Worm (Caenorhabditis elegans): Measurements from ENCODE around the gene Y38E10A.35.

Y38E10A.35 gene

DNA sequence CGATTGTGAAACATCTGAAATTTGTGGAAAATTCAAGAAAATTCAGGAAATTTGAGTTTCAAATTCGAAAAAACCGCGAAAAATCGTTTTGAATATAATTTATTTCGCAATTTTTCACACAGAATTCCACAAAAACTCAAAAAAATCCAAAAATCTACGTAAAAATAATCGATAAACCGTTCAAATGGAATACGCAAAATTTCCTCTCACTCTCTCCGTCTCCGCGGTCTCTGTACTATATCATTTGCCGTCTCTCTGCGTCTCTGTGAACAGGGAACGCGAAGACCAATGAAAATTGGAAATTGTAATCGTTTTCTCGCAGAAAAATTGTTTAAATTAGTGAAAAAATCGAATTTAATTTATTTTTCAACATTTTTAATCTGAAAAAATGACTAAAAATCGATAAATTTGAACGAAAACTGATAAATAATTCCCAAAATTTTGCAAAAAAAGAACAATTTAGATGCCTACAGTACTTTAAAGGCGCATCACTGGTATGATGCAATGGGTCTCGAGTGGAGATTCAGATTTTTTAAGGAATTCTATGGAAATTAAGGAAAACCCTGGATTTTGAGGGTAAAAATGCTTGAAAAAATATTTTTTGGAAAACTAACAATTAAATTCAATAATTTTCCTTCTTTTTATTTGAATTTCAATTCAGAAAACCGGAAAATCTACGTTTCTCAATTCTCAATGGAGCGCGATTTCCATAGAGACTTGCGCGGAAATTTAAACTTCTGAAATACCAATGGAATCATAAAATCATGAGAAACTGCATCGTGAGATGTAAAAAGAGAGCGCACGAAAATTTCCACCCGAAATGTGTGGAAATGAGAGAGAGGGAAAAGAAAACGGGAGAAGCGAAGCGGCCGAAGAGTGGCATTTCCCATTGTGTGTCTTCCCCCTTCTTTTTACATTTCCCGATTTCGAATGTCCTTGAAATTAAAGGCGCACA, 31.3 kb upstream of the Y38E10A.35 start, which contains the start of the genes ceh-100 and lips-15 (continued):
- no peak for TF ChIP-seq hlh-4 (tag; optimal IDR thresholded peaks at IDR 0.05)
- TF ChIP-seq lin-15B (tag; optimal IDR thresholded peaks at IDR 0.05): peak; percentile 76
- no peak for TF ChIP-seq jun-1 (tag; optimal IDR thresholded peaks at IDR 0.05)
- TF ChIP-seq efl-1 (optimal IDR thresholded peaks at IDR 0.05): peak; percentile 64 to 71
- TF ChIP-seq efl-1 (GFP tag; optimal IDR thresholded peaks at IDR 0.05 in 1 of 2): peak; percentile 74 to 94
- no peak for TF ChIP-seq F16B12.6 (tag; optimal IDR thresholded peaks at IDR 0.05)
- TF ChIP-seq pax-3 (tag; optimal IDR thresholded peaks at IDR 0.05): no peak
- TF ChIP-seq rnt-1 (tag; optimal IDR thresholded peaks at IDR 0.05): no peak
- peak; percentile 8 to 65 for TF ChIP-seq lin-35 (GFP tag; optimal IDR thresholded peaks at IDR 0.05)
- no peak for TF ChIP-seq dsc-1 (tag; optimal IDR thresholded peaks at IDR 0.05)
- TF ChIP-seq ceh-88 (GFP tag; IDR thresholded peaks at IDR 0.05): no peak
- TF ChIP-seq nhr-11 (tag; optimal IDR thresholded peaks at IDR 0.05): no peak
- TF ChIP-seq C16A3.4 (tag; optimal IDR thresholded peaks at IDR 0.05): peak; percentile 8
- no peak for TF ChIP-seq Y116A8C.19 (tag; optimal IDR thresholded peaks at IDR 0.05; ENCODE audit: borderline replicate concordance)
- no peak for TF ChIP-seq pag-3 (tag; optimal IDR thresholded peaks at IDR 0.05; ENCODE audit: borderline replicate concordance, insufficient read depth)
- TF ChIP-seq fkh-4 (tag; optimal IDR thresholded peaks at IDR 0.05; ENCODE audit: borderline replicate concordance): no peak
- TF ChIP-seq nhr-28 (tag; optimal IDR thresholded peaks at IDR 0.05): no peak
- no peak for TF ChIP-seq unc-30 (tag; optimal IDR thresholded peaks at IDR 0.05)
- no peak for TF ChIP-seq nhr-90 (tag; optimal IDR thresholded peaks at IDR 0.05; ENCODE audit: poor library complexity)
- TF ChIP-seq elt-3 (tag; optimal IDR thresholded peaks at IDR 0.05): peak in 1 of 6 experiments; percentile 16
- no peak for TF ChIP-seq ceh-63 (GFP tag; optimal IDR thresholded peaks at IDR 0.05)
- TF ChIP-seq efl-3 (GFP tag; optimal IDR thresholded peaks at IDR 0.05): no peak
- TF ChIP-seq fkh-8 (tag; optimal IDR thresholded peaks at IDR 0.05): no peak
- no peak for TF ChIP-seq sptf-1 (tag; optimal IDR thresholded peaks at IDR 0.05)
- TF ChIP-seq elt-2 (tag; optimal IDR thresholded peaks at IDR 0.05): no peak
- TF ChIP-seq ceh-82 (tag; optimal IDR thresholded peaks at IDR 0.05): peak in 1 of 3 experiments; percentile 10
- peak; percentile 46 for TF ChIP-seq lin-14 (GFP tag; optimal IDR thresholded peaks at IDR 0.05)
- TF ChIP-seq irx-1 (tag; optimal IDR thresholded peaks at IDR 0.05): no peak
- peak; percentile 17 for TF ChIP-seq skn-1 (tag; optimal IDR thresholded peaks at IDR 0.05)
- TF ChIP-seq nhr-85 (tag): peak; percentile 62
- TF ChIP-seq snpc-4 (tag; optimal IDR thresholded peaks at IDR 0.05): peak; percentile 16
- no peak for TF ChIP-seq sup-37 (GFP tag; optimal IDR thresholded peaks at IDR 0.05)
- TF ChIP-seq nhr-237 (tag; optimal IDR thresholded peaks at IDR 0.05): no peak
- TF ChIP-seq unc-62 (GFP tag; optimal IDR thresholded peaks at IDR 0.05): no peak
- TF ChIP-seq C04F5.9 (tag; optimal IDR thresholded peaks at IDR 0.05): no peak
- no peak for TF ChIP-seq vab-15 (tag; optimal IDR thresholded peaks at IDR 0.05)
- no peak for TF ChIP-seq pqm-1 (tag; optimal IDR thresholded peaks at IDR 0.05)
- no peak for TF ChIP-seq unc-86 (tag; optimal IDR thresholded peaks at IDR 0.05)
- no peak for TF ChIP-seq isw-1 (GFP tag; IDR thresholded peaks at IDR 0.05)
- TF ChIP-seq ceh-8 (GFP tag; optimal IDR thresholded peaks at IDR 0.05): no peak
- no peak for TF ChIP-seq unc-98 (GFP tag; IDR thresholded peaks at IDR 0.05)
- no peak for TF ChIP-seq hpl-2 (GFP tag; optimal IDR thresholded peaks at IDR 0.05)
- TF ChIP-seq mab-9 (GFP tag; IDR thresholded peaks at IDR 0.05): no peak
- no peak for TF ChIP-seq swsn-7 (tag; optimal IDR thresholded peaks at IDR 0.05)
- TF ChIP-seq alr-1 (tag; optimal IDR thresholded peaks at IDR 0.05; ENCODE audit: borderline replicate concordance): no peak
- TF ChIP-seq nhr-77 (tag; optimal IDR thresholded peaks at IDR 0.05): no peak
- no peak for TF ChIP-seq ztf-4 (tag; optimal IDR thresholded peaks at IDR 0.05)
